Worm (Caenorhabditis elegans): ENCODE data around the gene ugt-38.

DNA sequence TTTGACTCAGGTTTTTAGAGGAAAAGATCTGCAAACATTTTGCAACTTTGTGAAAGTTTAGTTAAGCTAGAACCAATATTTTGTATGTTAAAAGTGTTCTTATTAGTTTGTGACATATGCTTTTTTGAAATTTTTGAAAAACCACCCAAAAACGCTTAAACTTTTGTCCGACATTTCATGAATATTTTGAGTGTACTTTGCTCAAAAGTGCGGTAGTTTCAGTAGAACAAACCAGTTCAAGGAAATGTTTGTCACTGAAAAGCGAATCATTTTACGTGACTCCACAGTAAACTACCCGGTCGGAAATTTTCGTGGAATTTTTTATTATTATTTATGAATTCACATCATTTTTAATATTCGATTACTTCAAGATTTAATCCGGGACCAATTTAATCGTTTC, 37.3 kb upstream of the ugt-38 start, which contains the start of gene pitr-5:
- TF ChIP-seq dao-5 (tag; optimal IDR thresholded peaks at IDR 0.05) (no peak), him-1 (tag; optimal IDR thresholded peaks at IDR 0.05) (no peak), W03F9.2 (tag; optimal IDR thresholded peaks at IDR 0.05) (no peak)
